Fruit fly (Drosophila melanogaster) whole organism, adult: Measurements from ENCODE around the gene pug.

ENCODE experiments used
- CG11617 ChIP-seq: fragments of 200-800 bp; sonication (Bioruptor generic); optimal IDR thresholded peaks from 2 replicates; lab custom pipeline; 2017; ENCODE audit warnings: mild to moderate bottlenecking, missing biosample characterization, missing genetic modification reagents, missing genetic modification characterization
- CG7045 ChIP-seq: fragments of 200-800 bp; sonication (Bioruptor generic); optimal IDR thresholded peaks from 2 replicates; lab custom pipeline; 2017; ENCODE audit warnings: missing biosample characterization, mild to moderate bottlenecking, missing genetic modification characterization
- Crg-1 ChIP-seq: fragments of 200-800 bp; sonication (Bioruptor generic); optimal IDR thresholded peaks from 2 replicates; lab custom pipeline; 2016; ENCODE audit warnings: missing biosample characterization, missing genetic modification characterization
- Mnt ChIP-seq: fragments of 200-800 bp; sonication (Bioruptor generic); optimal IDR thresholded peaks from 2 replicates; lab custom pipeline; 2016; ENCODE audit warnings: missing biosample characterization, mild to moderate bottlenecking, missing genetic modification characterization
- cnc ChIP-seq, 2 experiments: fragments of >200 bp; optimal IDR thresholded peaks; 2 replicates each; lab custom pipeline; 2017

DNA sequence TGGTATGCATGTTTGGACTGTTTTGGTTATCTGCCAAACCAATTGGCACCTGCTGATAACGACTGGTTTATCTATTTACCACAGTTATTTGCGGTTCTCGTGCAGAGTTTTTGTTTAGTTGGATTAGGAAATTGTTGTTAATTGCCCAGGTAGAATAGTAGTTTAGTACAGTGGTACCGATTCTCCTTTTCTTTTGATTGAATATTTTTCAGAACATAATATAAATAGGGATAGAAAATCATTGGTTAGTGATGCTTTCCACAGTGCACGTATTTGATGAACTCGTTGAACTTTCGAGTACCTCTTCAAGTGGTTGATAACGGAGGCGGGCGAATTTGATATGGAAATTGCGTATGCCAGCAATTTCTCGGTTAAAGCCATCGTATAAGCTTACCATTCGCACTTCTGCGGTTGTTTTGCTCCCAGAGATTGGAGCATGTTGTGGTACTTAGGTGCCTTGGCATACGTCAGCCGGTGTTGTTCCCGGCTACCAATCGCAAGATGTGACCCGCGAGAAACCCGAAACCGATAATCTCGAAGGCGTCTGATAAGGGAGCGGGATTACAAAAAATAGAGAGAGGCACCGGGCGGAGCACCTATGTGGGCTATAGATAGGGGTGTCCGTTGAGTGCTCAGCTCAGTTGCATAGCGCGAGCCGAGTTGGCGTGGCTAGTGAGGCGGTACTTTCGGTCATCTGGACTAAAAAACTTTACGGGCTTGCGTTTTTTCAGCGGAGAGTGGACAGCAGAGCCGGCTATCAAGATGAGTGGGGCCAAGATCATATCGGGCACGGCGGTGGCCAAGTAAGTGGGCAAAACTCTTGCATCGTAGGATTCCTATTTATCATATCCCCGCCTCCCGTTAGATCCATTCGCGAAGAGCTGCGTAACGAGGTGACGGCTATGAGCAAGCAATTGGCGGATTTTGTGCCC is 3.0 kb downstream of the pug start:
- no peak for TF ChIP-seq Mnt
- TF ChIP-seq CG7045 (GFP tag; lab: Kevin White, UChicago): no peak
- TF ChIP-seq cnc (optimal IDR thresholded peaks at IDR 0.05; lab: Kevin White, UChicago): no peak
- no peak for TF ChIP-seq Crg-1 (GFP tag; lab: Kevin White, UChicago)
- peak; percentile 6 for TF ChIP-seq CG11617
